Worm (Caenorhabditis elegans) whole organism, L4 larva: Measurements from ENCODE around the gene gcy-33.

Source experiments
- ZK337.2 ChIP-seq: fragments of 200-800 bp; sonication (Bioruptor generic); IDR thresholded peaks from 2 replicates; pipeline ENCODE4 v1.3.6; 2022; ENCODE audit warnings: missing genetic modification reagents, missing genetic modification characterization, missing compliant biosample characterization
- ZK546.5 ChIP-seq, 2 experiments: sonication (generic microtip); optimal IDR thresholded peaks; 2 replicates each; lab custom pipeline; 2017; ENCODE audit warnings: missing biosample characterization in 2 of 2, missing genetic modification characterization in 2 of 2
- ces-1 ChIP-seq: fragments of 150-350 bp; sonication (generic microtip); optimal IDR thresholded peaks from 4 replicates; lab custom pipeline; 2014; ENCODE audit warnings: missing biosample characterization, missing genetic modification reagents, missing genetic modification characterization
- fos-1 ChIP-seq: fragments of 150-350 bp; optimal IDR thresholded peaks from 2 replicates; lab custom pipeline; 2014; ENCODE audit warnings: missing biosample characterization, missing genetic modification characterization
- gei-8 ChIP-seq: fragments of 200-800 bp; sonication (Bioruptor generic); optimal IDR thresholded peaks from 2 replicates; lab custom pipeline; 2018; ENCODE audit warnings: mild to moderate bottlenecking, missing genetic modification characterization, missing compliant biosample characterization
- lin-13 ChIP-seq: fragments of 150-350 bp; optimal IDR thresholded peaks from 2 replicates; lab custom pipeline; 2014; ENCODE audit warnings: missing biosample characterization, missing genetic modification reagents, missing genetic modification characterization
- madf-5 ChIP-seq, 2 experiments: fragments of 200-800 bp; sonication (Bioruptor generic); IDR thresholded peaks; 2 replicates each; pipeline ENCODE4 v1.3.6; 2022; ENCODE audit warnings: missing compliant biosample characterization in 2 of 2, missing genetic modification characterization in 2 of 2
- mdt-29 ChIP-seq: fragments of 200-800 bp; sonication (Bioruptor generic); IDR thresholded peaks from 2 replicates; pipeline ENCODE4 v1.3.6; 2022; ENCODE audit warnings: missing genetic modification reagents, missing genetic modification characterization, missing compliant biosample characterization
- nhr-10 ChIP-seq: fragments of 150-350 bp; optimal IDR thresholded peaks from 2 replicates; lab custom pipeline; 2014; ENCODE audit warnings: missing biosample characterization, missing genetic modification characterization
- nhr-28 ChIP-seq: fragments of 150-350 bp; optimal IDR thresholded peaks from 2 replicates; lab custom pipeline; 2014; ENCODE audit warnings: missing biosample characterization, missing genetic modification characterization
- tra-1 ChIP-seq: fragments of 200-800 bp; sonication (Bioruptor generic); IDR thresholded peaks from 2 replicates; pipeline ENCODE4 v1.3.6; 2022; ENCODE audit warnings: missing genetic modification reagents, missing genetic modification characterization, missing compliant biosample characterization
- ztf-11 ChIP-seq: fragments of 150-350 bp; optimal IDR thresholded peaks from 2 replicates; lab custom pipeline; 2014; ENCODE audit warnings: missing biosample characterization, missing genetic modification characterization
- ztf-7 ChIP-seq: fragments of 150-350 bp; optimal IDR thresholded peaks from 2 replicates; lab custom pipeline; 2014; ENCODE audit warnings: missing biosample characterization, missing genetic modification characterization

DNA sequence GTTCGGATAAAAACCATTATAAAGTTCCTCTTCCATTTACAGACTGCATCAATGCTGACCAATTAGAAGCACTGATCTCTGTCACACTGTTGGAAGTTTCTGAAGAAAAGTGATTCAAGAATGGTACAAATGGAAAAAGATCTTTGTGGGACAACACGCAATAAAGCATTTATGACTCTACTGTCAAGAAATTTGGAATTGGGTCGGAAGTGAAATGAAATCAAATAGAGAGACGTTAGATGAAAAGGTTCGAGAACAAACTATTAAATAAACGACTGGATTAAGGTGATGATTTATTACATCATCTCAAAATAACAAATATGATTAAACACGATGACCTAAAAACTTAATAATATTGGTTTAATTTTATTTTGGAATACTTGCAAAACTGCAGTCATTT lies 4.9 kb upstream of the gcy-33 start, which contains the start of gene F57F5.3:
- TF ChIP-seq gei-8 (GFP tag; lab: Kevin White, UChicago) (no peak), nhr-28 (tag; lab: Kevin White, UChicago) (no peak), ztf-11 (tag; lab: Kevin White, UChicago) (no peak), ZK546.5 (tag; optimal IDR thresholded peaks at IDR 0.05; lab: Kevin White, UChicago) (no peak), lin-13 (GFP tag; lab: Kevin White, UChicago) (no peak), madf-5 (GFP tag; IDR thresholded peaks at IDR 0.05; lab: Robert Waterston, UW) (no peak), mdt-29 (no peak), nhr-10 (tag; lab: Kevin White, UChicago) (no peak), ztf-7 (tag; lab: Kevin White, UChicago) (no peak), ZK337.2 (GFP tag; lab: Robert Waterston, UW) (no peak), fos-1 (tag; lab: Kevin White, UChicago) (no peak), ces-1 (GFP tag; lab: Kevin White, UChicago) (no peak), tra-1 (GFP tag; lab: Robert Waterston, UW) (no peak)
